Worm (Caenorhabditis elegans) whole organism, L3 larva: ENCODE measurements around the gene T28D9.16.

Source experiments
- ZK546.5 ChIP-seq: sonication (generic microtip); optimal IDR thresholded peaks from 2 replicates; lab custom pipeline; 2017; ENCODE audit warnings: missing biosample characterization, missing genetic modification characterization
- lin-39 ChIP-seq: fragments of 150-350 bp; optimal IDR thresholded peaks from 2 replicates; lab custom pipeline; 2018; ENCODE audit warnings: missing biosample characterization, missing genetic modification reagents, missing genetic modification characterization
- lsy-12 ChIP-seq: sonication (generic microtip); optimal IDR thresholded peaks from 2 replicates; lab custom pipeline; 2016; ENCODE audit warnings: mild to moderate bottlenecking, missing genetic modification characterization, missing compliant biosample characterization
- nhr-237 ChIP-seq: fragments of 150-350 bp; optimal IDR thresholded peaks from 2 replicates; lab custom pipeline; 2014; ENCODE audit warnings: missing biosample characterization, missing genetic modification characterization
- nhr-67 ChIP-seq: fragments of 150-350 bp; optimal IDR thresholded peaks from 2 replicates; lab custom pipeline; 2014; ENCODE audit warnings: missing biosample characterization, missing genetic modification characterization
- pha-4 ChIP-seq: fragments of 150-350 bp; optimal IDR thresholded peaks from 2 replicates; lab custom pipeline; 2014; ENCODE audit warnings: missing biosample characterization, missing genetic modification reagents, missing genetic modification characterization
- sea-2 ChIP-seq: fragments of 150-350 bp; sonication (generic microtip); optimal IDR thresholded peaks from 4 replicates; lab custom pipeline; 2014; ENCODE audit warnings: missing biosample characterization, missing genetic modification reagents, missing genetic modification characterization
- tbx-2 ChIP-seq: sonication (generic microtip); optimal IDR thresholded peaks from 2 replicates; lab custom pipeline; 2016; ENCODE audit warnings: mild to moderate bottlenecking, missing genetic modification characterization, missing compliant biosample characterization

ce11 chrII:6520103-6520502, 44.6 kb downstream of the T28D9.16 start:
- TF ChIP-seq lin-39 (tag; lab: Kevin White, UChicago): no peak
- no peak for TF ChIP-seq nhr-237 (tag; lab: Kevin White, UChicago)
- no peak for TF ChIP-seq nhr-67 (tag; lab: Kevin White, UChicago)
- no peak for TF ChIP-seq sea-2 (GFP tag; lab: Kevin White, UChicago)
- no peak for TF ChIP-seq pha-4 (tag; lab: Kevin White, UChicago)
- no peak for TF ChIP-seq lsy-12 (tag; lab: Kevin White, UChicago)
- no peak for TF ChIP-seq ZK546.5 (tag; lab: Kevin White, UChicago)
- TF ChIP-seq tbx-2: no peak
